Worm (Caenorhabditis elegans) whole organism, L4 larva: ENCODE measurements around the gene Y58A7A.2.

Source experiments
- T20F7.1 ChIP-seq: fragments of 200-800 bp; sonication (Bioruptor generic); optimal IDR thresholded peaks from 2 replicates; lab custom pipeline; 2018; ENCODE audit warnings: mild to moderate bottlenecking, missing genetic modification characterization, missing compliant biosample characterization
- Y48G9A.11 ChIP-seq: fragments of 200-800 bp; sonication (Bioruptor generic); IDR thresholded peaks from 2 replicates; pipeline ENCODE4 v1.3.6; 2022; ENCODE audit warnings: missing genetic modification reagents, missing genetic modification characterization, missing compliant biosample characterization
- attf-4 ChIP-seq: sonication (generic microtip); optimal IDR thresholded peaks from 3 replicates; lab custom pipeline; 2017; ENCODE audit warnings: missing biosample characterization, missing genetic modification characterization
- hmg-1.1 ChIP-seq: fragments of 200-800 bp; sonication (Bioruptor generic); IDR thresholded peaks from 2 replicates; pipeline ENCODE4 v1.3.6; 2022; ENCODE audit warnings: missing genetic modification reagents, missing genetic modification characterization, missing compliant biosample characterization
- mdl-1 ChIP-seq, 2 experiments: fragments of 150-350 bp in 1 of 2; sonication (generic microtip) in 1 of 2; optimal IDR thresholded peaks; 2 replicates each; lab custom pipeline; 2014 to 2017; ENCODE audit warnings: missing biosample characterization in 2 of 2, missing genetic modification characterization in 2 of 2
- mep-1 ChIP-seq: fragments of 150-350 bp; sonication (generic microtip); optimal IDR thresholded peaks from 3 replicates; lab custom pipeline; 2014; ENCODE audit warnings: missing biosample characterization, missing genetic modification characterization
- nhr-237 ChIP-seq: sonication (generic microtip); optimal IDR thresholded peaks from 2 replicates; lab custom pipeline; 2017; ENCODE audit warnings: missing biosample characterization, missing genetic modification characterization
- pha-4 ChIP-seq, 2 experiments: fragments of 150-350 bp in 1 of 2; fragments of 200-800 bp in 1 of 2; sonication (Bioruptor generic) in 1 of 2; IDR thresholded peaks in 1 of 2; optimal IDR thresholded peaks in 1 of 2; 2 replicates each; pipeline versions ENCODE4 v1.3.6 to Lab custom; 2014 to 2022; ENCODE audit warnings: missing genetic modification characterization in 2 of 2, missing genetic modification reagents in 2 of 2, missing biosample characterization in 1 of 2, missing compliant biosample characterization in 1 of 2
- pqm-1 ChIP-seq: sonication (generic microtip); optimal IDR thresholded peaks from 2 replicates; lab custom pipeline; 2017; ENCODE audit warnings: missing biosample characterization, missing genetic modification characterization
- snpc-4 ChIP-seq: fragments of 150-350 bp; optimal IDR thresholded peaks from 2 replicates; lab custom pipeline; 2014; ENCODE audit warnings: missing biosample characterization, missing genetic modification characterization
- tra-1 ChIP-seq: fragments of 200-800 bp; sonication (Bioruptor generic); IDR thresholded peaks from 2 replicates; pipeline ENCODE4 v1.3.6; 2022; ENCODE audit warnings: missing genetic modification reagents, missing genetic modification characterization, missing compliant biosample characterization
- ztf-11 ChIP-seq: fragments of 150-350 bp; optimal IDR thresholded peaks from 2 replicates; lab custom pipeline; 2014; ENCODE audit warnings: missing biosample characterization, missing genetic modification characterization

- TF ChIP-seq hmg-1.1 (GFP tag; lab: Robert Waterston, UW) (no peak), snpc-4 (tag; lab: Kevin White, UChicago) (no peak), ztf-11 (tag; lab: Kevin White, UChicago) (no peak), mep-1 (peak; percentile 43), nhr-237 (no peak), tra-1 (GFP tag; lab: Robert Waterston, UW) (no peak), T20F7.1 (GFP tag; lab: Kevin White, UChicago) (peak; percentile 61), mdl-1 (tag; optimal IDR thresholded peaks at IDR 0.05; lab: Kevin White, UChicago) (peak in 1 of 2 experiments; percentile 67), attf-4 (tag; lab: Kevin White, UChicago) (no peak), pha-4 (GFP tag; IDR thresholded peaks at IDR 0.05; lab: Robert Waterston, UW) (no peak), pha-4 (tag; optimal IDR thresholded peaks at IDR 0.05; lab: Kevin White, UChicago) (no peak), Y48G9A.11 (GFP tag; lab: Robert Waterston, UW) (no peak), pqm-1 (peak; percentile 43)
Measured at ce11 chrV:5080853-5081338, 8.9 kb upstream of the Y58A7A.2 start, which contains the start of gene Y58A7A.3.
